Fruit fly (Drosophila melanogaster) whole organism, pupa: ENCODE results near the gene cype.

Experiments used
- CG12605 ChIP-seq: fragments of 200-800 bp; sonication (Bioruptor generic); IDR thresholded peaks from 2 replicates; pipeline ENCODE4 v1.3.6; 2022; ENCODE audit warnings: missing biosample characterization, missing genetic modification characterization
- CG17806 ChIP-seq: fragments of 200-800 bp; sonication (Bioruptor generic); optimal IDR thresholded peaks from 2 replicates; lab custom pipeline; 2018; ENCODE audit warnings: missing biosample characterization, mild to moderate bottlenecking, missing genetic modification characterization, moderate library complexity
- CG8159 ChIP-seq: fragments of 200-800 bp; sonication (Bioruptor generic); optimal IDR thresholded peaks from 3 replicates; lab custom pipeline; 2018; ENCODE audit warnings: missing biosample characterization, mild to moderate bottlenecking, missing genetic modification characterization, moderate library complexity
- CG8301 ChIP-seq: fragments of 200-800 bp; sonication (Bioruptor generic); optimal IDR thresholded peaks from 2 replicates; lab custom pipeline; 2018; ENCODE audit warnings: missing biosample characterization, mild to moderate bottlenecking, missing genetic modification characterization
- EcR ChIP-seq: fragments of 200-800 bp; sonication (Bioruptor generic); optimal IDR thresholded peaks from 3 replicates; lab custom pipeline; 2019; ENCODE audit warnings: missing biosample characterization, missing genetic modification characterization, mild to moderate bottlenecking, moderate library complexity, missing genetic modification reagents
- fd96Ca ChIP-seq: fragments of 200-800 bp; sonication (Bioruptor generic); IDR thresholded peaks from 3 replicates; pipeline ENCODE4 v1.3.6; 2022; ENCODE audit warnings: missing biosample characterization, missing genetic modification characterization
- gl ChIP-seq: fragments of 200-800 bp; sonication (Bioruptor generic); optimal IDR thresholded peaks from 2 replicates; lab custom pipeline; 2018; ENCODE audit warnings: missing biosample characterization, mild to moderate bottlenecking, missing genetic modification characterization

DNA sequence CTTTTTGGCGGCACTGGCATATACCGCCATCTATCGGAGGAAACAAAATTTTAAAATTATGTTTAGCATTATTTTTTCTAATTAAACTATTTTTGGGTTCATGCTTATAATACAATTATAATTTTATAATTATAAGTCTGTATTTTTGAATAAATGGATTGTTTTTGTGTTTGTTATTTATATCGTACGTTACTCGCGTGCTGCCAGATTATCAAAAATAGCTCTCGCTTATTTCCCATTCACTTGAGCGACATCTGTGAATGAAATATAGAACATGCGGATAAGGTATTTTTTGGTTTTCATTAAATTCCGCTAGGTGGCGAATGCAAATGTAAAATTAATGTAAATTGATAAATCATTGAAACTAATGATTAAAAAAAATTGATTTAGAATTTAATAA, 38.8 kb downstream of the cype start:
- TF ChIP-seq CG8159, result no peak
- TF ChIP-seq CG17806 (tag; lab: Kevin White, UChicago), result no peak
- TF ChIP-seq CG12605 (GFP tag; lab: Robert Waterston, UW), result no peak
- no peak for TF ChIP-seq EcR (GFP tag; lab: Kevin White, UChicago)
- no peak for TF ChIP-seq CG8301 (tag; lab: Kevin White, UChicago)
- TF ChIP-seq fd96Ca (GFP tag; lab: Robert Waterston, UW), result no peak
- TF ChIP-seq gl (tag; lab: Kevin White, UChicago), result no peak
